Worm (Caenorhabditis elegans) whole organism, late embryonic: ENCODE results near the gene hars-1.

Source experiments
- C08G9.2 ChIP-seq: sonication (generic microtip); optimal IDR thresholded peaks from 2 replicates; lab custom pipeline; 2016; ENCODE audit warnings: mild to moderate bottlenecking, missing genetic modification characterization, moderate library complexity, missing compliant biosample characterization
- C38D4.7 ChIP-seq: fragments of 200-800 bp; sonication (Bioruptor generic); optimal IDR thresholded peaks from 2 replicates; lab custom pipeline; 2018; ENCODE audit warnings: mild to moderate bottlenecking, missing genetic modification characterization, moderate library complexity, missing compliant biosample characterization
- F13H6.1 ChIP-seq: sonication (generic microtip); optimal IDR thresholded peaks from 2 replicates; lab custom pipeline; 2016; ENCODE audit warnings: missing genetic modification characterization, missing compliant biosample characterization
- K02D7.2 ChIP-seq: sonication (generic microtip); optimal IDR thresholded peaks from 2 replicates; lab custom pipeline; 2017; ENCODE audit warnings: mild to moderate bottlenecking, missing genetic modification characterization, missing compliant biosample characterization
- K09A11.1 ChIP-seq: sonication (generic microtip); optimal IDR thresholded peaks from 2 replicates; lab custom pipeline; 2017; ENCODE audit warnings: antibody characterized with exemption, mild to moderate bottlenecking, missing genetic modification characterization, missing compliant biosample characterization; ENCODE audit not compliant: insufficient read depth
- T23F11.4 ChIP-seq: fragments of 200-800 bp; sonication (Bioruptor generic); optimal IDR thresholded peaks from 2 replicates; lab custom pipeline; 2018; ENCODE audit warnings: mild to moderate bottlenecking, missing genetic modification characterization, missing compliant biosample characterization
- Y22D7AL.16 ChIP-seq: sonication (generic microtip); optimal IDR thresholded peaks from 2 replicates; lab custom pipeline; 2016; ENCODE audit warnings: missing genetic modification characterization, missing compliant biosample characterization
- ama-1 ChIP-seq: fragments of 150-350 bp; optimal IDR thresholded peaks from 2 replicates; lab custom pipeline; 2014
- ceh-18 ChIP-seq: sonication (generic microtip); optimal IDR thresholded peaks from 2 replicates; lab custom pipeline; 2016; ENCODE audit warnings: missing genetic modification characterization, missing compliant biosample characterization
- ceh-19 ChIP-seq: fragments of 200-800 bp; sonication (Bioruptor generic); optimal IDR thresholded peaks from 2 replicates; lab custom pipeline; 2018; ENCODE audit warnings: mild to moderate bottlenecking, missing genetic modification characterization, missing compliant biosample characterization
- ceh-2 ChIP-seq: sonication (generic microtip); optimal IDR thresholded peaks from 2 replicates; lab custom pipeline; 2016; ENCODE audit warnings: missing genotype, missing genetic modification characterization, missing compliant biosample characterization
- ceh-30 ChIP-seq: fragments of 150-350 bp; optimal IDR thresholded peaks from 2 replicates; lab custom pipeline; 2014; ENCODE audit warnings: missing biosample characterization, missing genetic modification characterization
- ceh-31 ChIP-seq: sonication (generic microtip); optimal IDR thresholded peaks from 2 replicates; lab custom pipeline; 2016; ENCODE audit warnings: missing genetic modification characterization, missing compliant biosample characterization
- ceh-34 ChIP-seq: sonication (generic microtip); optimal IDR thresholded peaks from 2 replicates; lab custom pipeline; 2016; ENCODE audit warnings: mild to moderate bottlenecking, missing genetic modification characterization, missing compliant biosample characterization
- ceh-48 ChIP-seq: sonication (generic microtip); optimal IDR thresholded peaks from 2 replicates; lab custom pipeline; 2016; ENCODE audit warnings: missing genetic modification characterization, inconsistent platforms, missing compliant biosample characterization
- ceh-9 ChIP-seq: sonication (generic microtip); optimal IDR thresholded peaks from 2 replicates; lab custom pipeline; 2016; ENCODE audit warnings: mild to moderate bottlenecking, missing genetic modification characterization, inconsistent platforms, missing compliant biosample characterization
- che-1 ChIP-seq: sonication (generic microtip); optimal IDR thresholded peaks from 2 replicates; lab custom pipeline; 2016; ENCODE audit warnings: mild to moderate bottlenecking, missing genetic modification characterization, missing compliant biosample characterization
- dmd-4 ChIP-seq: sonication (generic microtip); optimal IDR thresholded peaks from 2 replicates; lab custom pipeline; 2016; ENCODE audit warnings: borderline replicate concordance, missing genetic modification characterization, missing compliant biosample characterization
- ets-4 ChIP-seq: sonication (generic microtip); optimal IDR thresholded peaks from 2 replicates; lab custom pipeline; 2016; ENCODE audit warnings: missing genetic modification characterization, missing compliant biosample characterization
- eyg-1 ChIP-seq: sonication (generic microtip); optimal IDR thresholded peaks from 2 replicates; lab custom pipeline; 2016; ENCODE audit warnings: missing genotype, missing genetic modification characterization, missing compliant biosample characterization
- fkh-10 ChIP-seq: fragments of 150-350 bp; optimal IDR thresholded peaks from 2 replicates; lab custom pipeline; 2014; ENCODE audit warnings: missing biosample characterization, missing genetic modification reagents, missing genetic modification characterization
- gmeb-2 ChIP-seq: sonication (generic microtip); optimal IDR thresholded peaks from 2 replicates; lab custom pipeline; 2016; ENCODE audit warnings: missing genetic modification characterization, inconsistent platforms, missing compliant biosample characterization
- hlh-13 ChIP-seq: fragments of 200-800 bp; sonication (Bioruptor generic); optimal IDR thresholded peaks from 2 replicates; lab custom pipeline; 2018; ENCODE audit warnings: mild to moderate bottlenecking, missing genetic modification characterization, missing compliant biosample characterization
- hlh-15 ChIP-seq: sonication (generic microtip); optimal IDR thresholded peaks from 2 replicates; lab custom pipeline; 2016; ENCODE audit warnings: missing genetic modification characterization, missing compliant biosample characterization
- hlh-30 ChIP-seq: sonication (generic microtip); optimal IDR thresholded peaks from 2 replicates; lab custom pipeline; 2017; ENCODE audit warnings: antibody characterized with exemption, missing genetic modification characterization, missing compliant biosample characterization; ENCODE audit not compliant: insufficient read depth
- hlh-6 ChIP-seq: sonication (generic microtip); optimal IDR thresholded peaks from 2 replicates; lab custom pipeline; 2016; ENCODE audit warnings: missing genotype, missing genetic modification characterization, missing compliant biosample characterization
- hlh-8 ChIP-seq: sonication (generic microtip); optimal IDR thresholded peaks from 2 replicates; lab custom pipeline; 2016; ENCODE audit warnings: missing genotype, missing genetic modification characterization, missing compliant biosample characterization
- mec-3 ChIP-seq: sonication (generic microtip); optimal IDR thresholded peaks from 2 replicates; lab custom pipeline; 2016; ENCODE audit warnings: borderline replicate concordance, missing genetic modification characterization, missing compliant biosample characterization
- nfya-1 ChIP-seq: sonication (generic microtip); optimal IDR thresholded peaks from 2 replicates; lab custom pipeline; 2017; ENCODE audit warnings: missing genetic modification characterization, mild to moderate bottlenecking, missing compliant biosample characterization, antibody characterized with exemption, moderate library complexity
- npax-4 ChIP-seq: sonication (generic microtip); optimal IDR thresholded peaks from 2 replicates; lab custom pipeline; 2016; ENCODE audit warnings: missing genetic modification characterization, missing compliant biosample characterization
- odd-2 ChIP-seq: sonication (generic microtip); optimal IDR thresholded peaks from 2 replicates; lab custom pipeline; 2017; ENCODE audit warnings: antibody characterized with exemption, mild to moderate bottlenecking, missing genetic modification characterization, missing compliant biosample characterization
- pat-9 ChIP-seq: fragments of 200-800 bp; sonication (Bioruptor generic); optimal IDR thresholded peaks from 2 replicates; lab custom pipeline; 2018; ENCODE audit warnings: mild to moderate bottlenecking, missing genetic modification characterization, moderate library complexity, missing compliant biosample characterization
- pax-1 ChIP-seq: fragments of 150-350 bp; optimal IDR thresholded peaks from 2 replicates; lab custom pipeline; 2014; ENCODE audit warnings: missing biosample characterization, missing genetic modification characterization
- pha-2 ChIP-seq: sonication (generic microtip); optimal IDR thresholded peaks from 2 replicates; lab custom pipeline; 2017; ENCODE audit warnings: mild to moderate bottlenecking, missing genetic modification characterization, missing compliant biosample characterization
- pqm-1 ChIP-seq: sonication (generic microtip); optimal IDR thresholded peaks from 2 replicates; lab custom pipeline; 2016; ENCODE audit warnings: missing genetic modification characterization, missing compliant biosample characterization
- pros-1 ChIP-seq: fragments of 150-350 bp; optimal IDR thresholded peaks from 2 replicates; lab custom pipeline; 2014; ENCODE audit warnings: missing biosample characterization, missing genetic modification reagents, missing genetic modification characterization
- ref-2 ChIP-seq: sonication (generic microtip); optimal IDR thresholded peaks from 2 replicates; lab custom pipeline; 2016; ENCODE audit warnings: missing genetic modification characterization, missing compliant biosample characterization
- rnt-1 ChIP-seq: sonication (generic microtip); optimal IDR thresholded peaks from 2 replicates; lab custom pipeline; 2016; ENCODE audit warnings: missing genetic modification characterization, missing compliant biosample characterization
- sox-4 ChIP-seq: sonication (generic microtip); optimal IDR thresholded peaks from 2 replicates; lab custom pipeline; 2017; ENCODE audit warnings: mild to moderate bottlenecking, missing genetic modification characterization, inconsistent platforms, missing compliant biosample characterization
- tbx-7 ChIP-seq: sonication (generic microtip); optimal IDR thresholded peaks from 2 replicates; lab custom pipeline; 2016; ENCODE audit warnings: missing genotype, missing genetic modification characterization, missing compliant biosample characterization
- ttx-3 ChIP-seq: sonication (generic microtip); optimal IDR thresholded peaks from 2 replicates; lab custom pipeline; 2016; ENCODE audit warnings: missing genetic modification reagents, missing genetic modification characterization, missing compliant biosample characterization
- unc-42 ChIP-seq: sonication (generic microtip); optimal IDR thresholded peaks from 2 replicates; lab custom pipeline; 2016; ENCODE audit warnings: missing genotype, missing genetic modification characterization, missing compliant biosample characterization
- unc-86 ChIP-seq: sonication (generic microtip); optimal IDR thresholded peaks from 2 replicates; lab custom pipeline; 2016; ENCODE audit warnings: missing genetic modification characterization, missing compliant biosample characterization
- ztf-16 ChIP-seq: sonication (generic microtip); optimal IDR thresholded peaks from 2 replicates; lab custom pipeline; 2017; ENCODE audit warnings: missing genetic modification characterization, missing compliant biosample characterization

The hars-1 gene

ce11 chrIV:10821672-10822304, 37.0 kb upstream of the hars-1 start (continued):
- TF ChIP-seq hlh-30 (tag; lab: Kevin White, UChicago) (no peak), tbx-7 (tag; lab: Kevin White, UChicago) (peak; percentile 39), C08G9.2 (tag; lab: Kevin White, UChicago) (peak; percentile 53), pros-1 (tag; lab: Kevin White, UChicago) (peak; percentile 85), ceh-19 (GFP tag; lab: Kevin White, UChicago) (peak; percentile 8), ceh-2 (tag; lab: Kevin White, UChicago) (no peak), pha-2 (tag; lab: Kevin White, UChicago) (no peak), fkh-10 (GFP tag; lab: Kevin White, UChicago) (no peak), pqm-1 (tag; lab: Kevin White, UChicago) (peak; percentile 71), ets-4 (tag; lab: Kevin White, UChicago) (peak; percentile 51), unc-86 (tag; lab: Kevin White, UChicago) (peak; percentile 34), unc-42 (peak; percentile 70), ref-2 (peak; percentile 76), ceh-30 (tag; lab: Kevin White, UChicago) (peak; percentile 21), hlh-13 (no peak), ceh-31 (tag; lab: Kevin White, UChicago) (peak; percentile 93), rnt-1 (tag; lab: Kevin White, UChicago) (peak; percentile 93), ama-1 (lab: Kevin White, UChicago) (peak; percentile 55), T23F11.4 (GFP tag; lab: Kevin White, UChicago) (peak; percentile 7), dmd-4 (tag; lab: Kevin White, UChicago) (peak; percentile 38), che-1 (tag; lab: Kevin White, UChicago) (peak; percentile 1), ceh-9 (tag; lab: Kevin White, UChicago) (no peak), hlh-15 (tag; lab: Kevin White, UChicago) (no peak), ttx-3 (tag; lab: Kevin White, UChicago) (peak; percentile 11), K09A11.1 (tag; lab: Kevin White, UChicago) (peak; percentile 7), gmeb-2 (peak; percentile 18), nfya-1 (tag; lab: Kevin White, UChicago) (peak; percentile 89), hlh-6 (tag; lab: Kevin White, UChicago) (peak; percentile 56), ceh-48 (no peak), F13H6.1 (no peak), ztf-16 (tag; lab: Kevin White, UChicago) (peak; percentile 51), pat-9 (tag; lab: Kevin White, UChicago) (no peak), mec-3 (no peak), pax-1 (tag; lab: Kevin White, UChicago) (no peak), npax-4 (no peak), hlh-8 (tag; lab: Kevin White, UChicago) (peak; percentile 79), K02D7.2 (tag; lab: Kevin White, UChicago) (no peak), C38D4.7 (GFP tag; lab: Kevin White, UChicago) (no peak), eyg-1 (tag; lab: Kevin White, UChicago) (peak; percentile 72), ceh-18 (tag; lab: Kevin White, UChicago) (peak; percentile 98), sox-4 (no peak), odd-2 (tag; lab: Kevin White, UChicago) (no peak), Y22D7AL.16 (tag; lab: Kevin White, UChicago) (peak; percentile 28), ceh-34 (tag; lab: Kevin White, UChicago) (peak; percentile 89)
